Worm (Caenorhabditis elegans): ENCODE data around the gene EGAP1.1.
A peak's percentile ranks its signal among the peaks of the same experiment; 100 is the strongest.

DNA sequence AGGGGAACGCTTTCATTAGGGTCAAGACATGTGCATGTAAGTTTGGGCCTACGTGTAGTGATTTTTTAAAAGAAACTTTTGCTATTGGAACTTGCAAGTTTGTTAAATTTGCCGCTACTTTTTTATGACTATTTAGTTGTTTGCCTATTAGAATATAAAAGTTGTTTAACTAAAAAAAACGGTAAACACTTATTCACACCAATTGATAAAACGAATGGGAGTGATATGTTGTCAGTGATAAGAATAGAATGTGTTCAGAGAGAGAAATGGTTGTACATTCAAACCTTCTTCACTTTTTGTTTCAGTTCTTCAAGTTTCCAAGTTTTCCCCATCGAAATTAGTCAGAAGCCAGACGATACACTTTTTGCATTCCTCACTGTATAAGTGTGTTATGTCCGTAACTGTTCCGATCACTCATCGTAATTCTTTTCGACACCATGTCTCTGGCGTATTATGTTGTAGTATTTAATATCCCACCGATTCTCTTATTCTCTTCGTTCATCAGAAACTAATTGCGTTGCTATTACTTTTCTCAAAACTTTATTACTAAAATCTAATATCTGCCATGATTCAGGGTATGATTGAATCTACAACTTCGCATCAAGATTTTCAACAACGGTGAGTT lies 28.9 kb upstream of the EGAP1.1 start, which contains the start of gene dct-6:
- TF ChIP-seq Y22D7AL.16 (tag; optimal IDR thresholded peaks at IDR 0.05) (no peak), unc-55 (GFP tag; optimal IDR thresholded peaks at IDR 0.05) (no peak), pqm-1 (tag; optimal IDR thresholded peaks at IDR 0.05) (no peak), elt-2 (tag; optimal IDR thresholded peaks at IDR 0.05) (peak; percentile 12), ceh-14 (tag; optimal IDR thresholded peaks at IDR 0.05) (no peak), ztf-16 (tag; optimal IDR thresholded peaks at IDR 0.05) (no peak), fkh-10 (GFP tag; optimal IDR thresholded peaks at IDR 0.05) (no peak), dmd-4 (tag; optimal IDR thresholded peaks at IDR 0.05; ENCODE audit: borderline replicate concordance) (no peak), hlh-30 (tag; optimal IDR thresholded peaks at IDR 0.05; ENCODE audit: insufficient read depth) (no peak), lim-6 (tag; optimal IDR thresholded peaks at IDR 0.05) (no peak)

Data from whole organism, late embryonic.